Worm (Caenorhabditis elegans): Measurements from ENCODE around the gene M03E7.1.

The M03E7.1 gene

DNA sequence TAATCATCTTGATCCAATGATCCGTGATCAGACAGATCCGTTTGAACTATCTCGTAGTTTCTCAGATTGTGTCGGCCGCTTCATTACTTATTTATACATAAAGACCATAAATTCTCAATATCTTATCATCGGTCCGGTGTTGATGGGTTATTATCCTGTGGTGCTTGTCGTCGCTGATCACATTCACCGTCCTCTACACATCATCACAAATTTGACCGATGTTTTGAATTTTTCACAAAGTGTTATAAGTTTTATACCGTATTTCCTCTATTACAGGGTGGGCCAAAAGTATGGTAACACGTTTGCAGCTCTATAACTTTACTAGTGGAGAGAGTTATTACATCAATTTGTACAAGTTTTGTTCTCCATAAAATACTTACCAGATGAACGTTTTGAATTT, 33.5 kb upstream of the M03E7.1 start (continued):
- no peak for TF ChIP-seq T07F8.4 (tag; optimal IDR thresholded peaks at IDR 0.05)
- TF ChIP-seq nhr-120 (GFP tag; IDR thresholded peaks at IDR 0.05) = no peak
- no peak for TF ChIP-seq madf-10 (tag; optimal IDR thresholded peaks at IDR 0.05)
- TF ChIP-seq B0019.2 (GFP tag; conservative IDR thresholded peaks at IDR 0.05) = no peak
- no peak for TF ChIP-seq lin-40 (tag; optimal IDR thresholded peaks at IDR 0.05)
- TF ChIP-seq sptf-2 (GFP tag; optimal IDR thresholded peaks at IDR 0.05) = no peak
- TF ChIP-seq B0336.3 (GFP tag; IDR thresholded peaks at IDR 0.05) = no peak
- no peak for TF ChIP-seq F55B11.4 (tag; optimal IDR thresholded peaks at IDR 0.05; ENCODE audit: borderline replicate concordance, insufficient read depth)
- no peak for TF ChIP-seq atf-7 (tag; optimal IDR thresholded peaks at IDR 0.05)
- no peak for TF ChIP-seq lag-1 (GFP tag; IDR thresholded peaks at IDR 0.05)
- TF ChIP-seq let-526 (GFP tag; IDR thresholded peaks at IDR 0.05) = no peak
- TF ChIP-seq nfya-2 (GFP tag; IDR thresholded peaks at IDR 0.05) = no peak
- peak; percentile 54 for TF ChIP-seq rpc-1 (optimal IDR thresholded peaks at IDR 0.05)
- peak; percentile 75 for TF ChIP-seq rpc-1 (tag; optimal IDR thresholded peaks at IDR 0.05)
- no peak for TF ChIP-seq ceh-27 (GFP tag; optimal IDR thresholded peaks at IDR 0.05)
- TF ChIP-seq C17E4.6 (GFP tag; IDR thresholded peaks at IDR 0.05) = no peak
- TF ChIP-seq T26A5.8 (tag; optimal IDR thresholded peaks at IDR 0.05) = no peak
- TF ChIP-seq egrh-3 (GFP tag; IDR thresholded peaks at IDR 0.05) = no peak
- TF ChIP-seq unc-130 (GFP tag; optimal IDR thresholded peaks at IDR 0.05) = no peak
- no peak for TF ChIP-seq ztf-3 (GFP tag; optimal IDR thresholded peaks at IDR 0.05)
- no peak for TF ChIP-seq F23B12.7 (tag; optimal IDR thresholded peaks at IDR 0.05; ENCODE audit: insufficient read depth)
- no peak for TF ChIP-seq efl-1 (GFP tag; optimal IDR thresholded peaks at IDR 0.05)
- TF ChIP-seq ceh-40 (GFP tag; IDR thresholded peaks at IDR 0.05) = no peak
- TF ChIP-seq B0035.1 (tag; optimal IDR thresholded peaks at IDR 0.05) = no peak
- no peak for TF ChIP-seq F37B4.10 (GFP tag; IDR thresholded peaks at IDR 0.05)
- no peak for TF ChIP-seq Y53G8AR.9 (GFP tag; conservative IDR thresholded peaks at IDR 0.05)
- no peak for TF ChIP-seq aptf-2 (GFP tag; conservative IDR thresholded peaks at IDR 0.05)
- TF ChIP-seq repo-1 (tag; optimal IDR thresholded peaks at IDR 0.05) = no peak
- no peak for TF ChIP-seq F57C9.4 (tag; optimal IDR thresholded peaks at IDR 0.05)
- TF ChIP-seq ceh-58 (GFP tag; IDR thresholded peaks at IDR 0.05) = no peak
- TF ChIP-seq madf-8 (GFP tag; conservative IDR thresholded peaks at IDR 0.05) = peak; percentile 24; the same call in 1 of the 2 replicates
- TF ChIP-seq K11D2.4 (GFP tag; IDR thresholded peaks at IDR 0.05) = no peak
- peak; percentile 66 for TF ChIP-seq snpc-4 (GFP tag; optimal IDR thresholded peaks at IDR 0.05)
- TF ChIP-seq snpc-4 (tag; optimal IDR thresholded peaks at IDR 0.05) = peak; percentile 83 to 92 (median 86)
- TF ChIP-seq nhr-27 (tag; optimal IDR thresholded peaks at IDR 0.05) = no peak
- TF ChIP-seq pha-4 (tag; optimal IDR thresholded peaks at IDR 0.05) = no peak
- no peak for TF ChIP-seq lir-1 (GFP tag; conservative IDR thresholded peaks at IDR 0.05)
- TF ChIP-seq ccch-3 (GFP tag; optimal IDR thresholded peaks at IDR 0.05) = no peak
- TF ChIP-seq dox-1 (GFP tag; IDR thresholded peaks at IDR 0.05) = no peak
- no peak for TF ChIP-seq C06A6.2 (GFP tag; conservative IDR thresholded peaks at IDR 0.05)
- TF ChIP-seq rcor-1 (GFP tag; IDR thresholded peaks at IDR 0.05) = peak; percentile 63
- no peak for TF ChIP-seq Y79H2A.3 (GFP tag; conservative IDR thresholded peaks at IDR 0.05)
- no peak for TF ChIP-seq pbrm-1 (GFP tag; IDR thresholded peaks at IDR 0.05)
- TF ChIP-seq ztf-28 (GFP tag; IDR thresholded peaks at IDR 0.05) = no peak
- peak; percentile 72; the same call in 1 of the 2 replicates for TF ChIP-seq egl-44 (GFP tag; IDR thresholded peaks at IDR 0.05)
